Fruit fly (Drosophila melanogaster) whole organism, embryonic: ENCODE data around the gene CG31832.

ENCODE experiments used
- B-H2 ChIP-seq: fragments of 200-800 bp; sonication (Bioruptor generic); optimal IDR thresholded peaks from 2 replicates; lab custom pipeline; 2018; ENCODE audit warnings: missing biosample characterization, mild to moderate bottlenecking, missing genetic modification characterization
- CG1024 ChIP-seq: fragments of 200-800 bp; sonication (Bioruptor generic); IDR thresholded peaks from 2 replicates; pipeline ENCODE4 v1.3.6; 2022; ENCODE audit warnings: missing biosample characterization, missing genetic modification characterization
- CG10543 ChIP-seq: fragments of 200-800 bp; sonication (Bioruptor generic); optimal IDR thresholded peaks from 3 replicates; lab custom pipeline; 2017; ENCODE audit warnings: missing biosample characterization, mild to moderate bottlenecking, missing genetic modification characterization, moderate library complexity
- CG11247 ChIP-seq: fragments of 200-800 bp; sonication (Bioruptor generic); IDR thresholded peaks from 2 replicates; pipeline ENCODE4 v1.3.6; 2022; ENCODE audit warnings: missing biosample characterization, missing genetic modification characterization
- CG12155 ChIP-seq: fragments of 200-800 bp; sonication (Bioruptor generic); optimal IDR thresholded peaks from 3 replicates; lab custom pipeline; 2016; ENCODE audit warnings: missing biosample characterization, missing genetic modification characterization
- CG12391 ChIP-seq: fragments of 200-800 bp; sonication (Bioruptor generic); optimal IDR thresholded peaks from 3 replicates; lab custom pipeline; 2018; ENCODE audit warnings: missing biosample characterization, mild to moderate bottlenecking, missing genetic modification characterization, moderate library complexity
- CG14667 ChIP-seq: fragments of 200-800 bp; sonication (Bioruptor generic); IDR thresholded peaks from 2 replicates; pipeline ENCODE4 v1.3.6; 2022; ENCODE audit warnings: missing biosample characterization, missing genetic modification characterization
- CG15514 ChIP-seq: fragments of 200-800 bp; sonication (Bioruptor generic); optimal IDR thresholded peaks from 3 replicates; lab custom pipeline; 2017; ENCODE audit warnings: missing biosample characterization, missing genetic modification characterization, mild to moderate bottlenecking, moderate library complexity, missing genetic modification reagents
- CG16815 ChIP-seq: fragments of 200-800 bp; sonication (Bioruptor generic); optimal IDR thresholded peaks from 3 replicates; lab custom pipeline; 2017; ENCODE audit warnings: missing biosample characterization, mild to moderate bottlenecking, missing genetic modification characterization
- CG1832 ChIP-seq: fragments of 200-800 bp; sonication (Bioruptor generic); optimal IDR thresholded peaks from 2 replicates; lab custom pipeline; 2017; ENCODE audit warnings: missing biosample characterization, mild to moderate bottlenecking, missing genetic modification characterization, inconsistent platforms
- CG18619 ChIP-seq: fragments of 200-800 bp; sonication (Bioruptor generic); optimal IDR thresholded peaks from 3 replicates; lab custom pipeline; 2017; ENCODE audit warnings: missing biosample characterization, mild to moderate bottlenecking, missing genetic modification characterization
- CG2712 ChIP-seq: fragments of 200-800 bp; optimal IDR thresholded peaks from 3 replicates; lab custom pipeline; 2019; ENCODE audit warnings: missing biosample characterization, mild to moderate bottlenecking, missing genetic modification characterization, moderate library complexity
- CG3065 ChIP-seq: fragments of 200-800 bp; sonication (Bioruptor generic); optimal IDR thresholded peaks from 2 replicates; lab custom pipeline; 2016; ENCODE audit warnings: missing biosample characterization, missing genetic modification characterization
- CG34422 ChIP-seq: fragments of 200-800 bp; sonication (Bioruptor generic); IDR thresholded peaks from 3 replicates; pipeline ENCODE4 v1.3.6; 2022; ENCODE audit warnings: missing biosample characterization, missing genetic modification characterization
- CG3847 ChIP-seq: fragments of 200-800 bp; sonication (Bioruptor generic); IDR thresholded peaks from 2 replicates; pipeline ENCODE4 v1.3.6; 2022; ENCODE audit warnings: missing biosample characterization, missing genetic modification characterization
- CG4282 ChIP-seq: fragments of 200-800 bp; sonication (Bioruptor generic); optimal IDR thresholded peaks from 2 replicates; lab custom pipeline; 2016; ENCODE audit warnings: missing biosample characterization, missing genetic modification characterization
- CG4617 ChIP-seq: fragments of 200-800 bp; sonication (Bioruptor generic); optimal IDR thresholded peaks from 3 replicates; lab custom pipeline; 2016; ENCODE audit warnings: missing biosample characterization, missing genetic modification characterization, borderline replicate concordance
- CG6272 ChIP-seq: fragments of 200-800 bp; sonication (Bioruptor generic); IDR thresholded peaks from 2 replicates; pipeline ENCODE4 v1.3.6; 2022; ENCODE audit warnings: missing biosample characterization, missing genetic modification characterization
- CG6791 ChIP-seq: fragments of 200-800 bp; sonication (Bioruptor generic); IDR thresholded peaks from 3 replicates; pipeline ENCODE4 v1.3.6; 2022; ENCODE audit warnings: missing biosample characterization, missing genetic modification characterization; ENCODE audit not compliant: partially characterized antibody
- CG9437 ChIP-seq: fragments of 200-800 bp; sonication (Bioruptor generic); optimal IDR thresholded peaks from 2 replicates; lab custom pipeline; 2018; ENCODE audit warnings: missing biosample characterization, mild to moderate bottlenecking, missing genetic modification characterization
- CG9797 ChIP-seq: fragments of 200-800 bp; sonication (Bioruptor generic); optimal IDR thresholded peaks from 3 replicates; lab custom pipeline; 2018; ENCODE audit warnings: missing biosample characterization, mild to moderate bottlenecking, missing genetic modification characterization
- CoRest ChIP-seq: fragments of 200-800 bp; sonication (Bioruptor generic); optimal IDR thresholded peaks from 3 replicates; lab custom pipeline; 2018; ENCODE audit warnings: missing biosample characterization, mild to moderate bottlenecking, missing genetic modification characterization, moderate library complexity
- D19A ChIP-seq: fragments of 200-800 bp; optimal IDR thresholded peaks from 3 replicates; lab custom pipeline; 2019; ENCODE audit warnings: missing biosample characterization, mild to moderate bottlenecking, missing genetic modification characterization, moderate library complexity
- Elba2 ChIP-seq: fragments of 200-800 bp; sonication (Bioruptor generic); optimal IDR thresholded peaks from 3 replicates; lab custom pipeline; 2016; ENCODE audit warnings: missing biosample characterization, missing genetic modification characterization
- GATAe ChIP-seq: fragments of 200-800 bp; sonication (Bioruptor generic); conservative IDR thresholded peaks from 2 replicates; pipeline ENCODE4 v1.3.6; 2022; ENCODE audit warnings: missing biosample characterization, missing genetic modification characterization
- Gug ChIP-seq: fragments of 200-800 bp; sonication (Bioruptor generic); IDR thresholded peaks from 4 replicates; pipeline ENCODE4 v1.3.6; 2022; ENCODE audit warnings: missing biosample characterization, missing genetic modification characterization
- Hsf ChIP-seq: fragments of 200-800 bp; sonication (Bioruptor generic); optimal IDR thresholded peaks from 3 replicates; lab custom pipeline; 2016; ENCODE audit warnings: missing biosample characterization, missing genetic modification characterization
- Lim3 ChIP-seq: fragments of 200-800 bp; sonication (Bioruptor generic); IDR thresholded peaks from 2 replicates; pipeline ENCODE4 v1.3.6; 2022; ENCODE audit warnings: missing biosample characterization, missing genetic modification characterization
- MESR4 ChIP-seq: fragments of 200-800 bp; sonication (Bioruptor generic); optimal IDR thresholded peaks from 2 replicates; lab custom pipeline; 2018; ENCODE audit warnings: missing biosample characterization, mild to moderate bottlenecking, missing genetic modification characterization, moderate library complexity
- Meics ChIP-seq: fragments of 200-800 bp; sonication (Bioruptor generic); optimal IDR thresholded peaks from 2 replicates; lab custom pipeline; 2017; ENCODE audit warnings: missing biosample characterization, mild to moderate bottlenecking, missing genetic modification characterization
- Ptx1 ChIP-seq: fragments of 200-800 bp; sonication (Bioruptor generic); IDR thresholded peaks from 2 replicates; pipeline ENCODE4 v1.3.6; 2022; ENCODE audit warnings: missing biosample characterization, missing genetic modification characterization
- Sin3A ChIP-seq: fragments of >200 bp; optimal IDR thresholded peaks from 2 replicates; lab custom pipeline; 2018
- YL-1 ChIP-seq: fragments of 200-800 bp; sonication (Bioruptor generic); optimal IDR thresholded peaks from 3 replicates; lab custom pipeline; 2017; ENCODE audit warnings: missing biosample characterization, mild to moderate bottlenecking, missing genetic modification characterization
- chif ChIP-seq, 2 experiments: fragments of 200-800 bp; sonication (Bioruptor generic); optimal IDR thresholded peaks; 3 replicates each; lab custom pipeline; 2016; ENCODE audit warnings: missing biosample characterization in 2 of 2, missing genetic modification characterization in 2 of 2
- chinmo ChIP-seq: fragments of 200-800 bp; sonication (Bioruptor generic); IDR thresholded peaks from 4 replicates; pipeline ENCODE4 v1.3.6; 2022; ENCODE audit warnings: missing biosample characterization, missing genetic modification characterization; ENCODE audit not compliant: partially characterized antibody
- dati ChIP-seq: fragments of 200-800 bp; sonication (Bioruptor generic); IDR thresholded peaks from 2 replicates; pipeline ENCODE4 v1.3.6; 2022; ENCODE audit warnings: missing biosample characterization, missing genetic modification characterization
- dm ChIP-seq: fragments of 200-800 bp; sonication (Bioruptor generic); optimal IDR thresholded peaks from 3 replicates; lab custom pipeline; 2016; ENCODE audit warnings: missing biosample characterization, missing genetic modification characterization
- fu2 ChIP-seq: fragments of 200-800 bp; sonication (Bioruptor generic); optimal IDR thresholded peaks from 2 replicates; lab custom pipeline; 2016; ENCODE audit warnings: missing biosample characterization, missing genetic modification characterization
- gfzf ChIP-seq: fragments of 200-800 bp; sonication (Bioruptor generic); optimal IDR thresholded peaks from 2 replicates; lab custom pipeline; 2016; ENCODE audit warnings: missing biosample characterization, mild to moderate bottlenecking, missing genetic modification characterization, moderate library complexity
- grn ChIP-seq: fragments of 200-800 bp; sonication (Bioruptor generic); optimal IDR thresholded peaks from 3 replicates; lab custom pipeline; 2017; ENCODE audit warnings: missing biosample characterization, missing genetic modification characterization
- her ChIP-seq: fragments of 200-800 bp; sonication (Bioruptor generic); optimal IDR thresholded peaks from 2 replicates; lab custom pipeline; 2016; ENCODE audit warnings: missing biosample characterization, missing genetic modification characterization
- insv ChIP-seq, 2 experiments: fragments of 200-800 bp; sonication (Bioruptor generic); optimal IDR thresholded peaks; 3 replicates each; lab custom pipeline; 2016 to 2018; ENCODE audit warnings: missing biosample characterization in 2 of 2, missing genetic modification characterization in 2 of 2
- pros ChIP-seq: fragments of 200-800 bp; sonication (Bioruptor generic); optimal IDR thresholded peaks from 3 replicates; lab custom pipeline; 2019; ENCODE audit warnings: missing biosample characterization, mild to moderate bottlenecking, missing genetic modification characterization, moderate library complexity
- ranshi ChIP-seq: fragments of 200-800 bp; sonication (Bioruptor generic); IDR thresholded peaks from 2 replicates; pipeline ENCODE4 v1.3.6; 2022; ENCODE audit warnings: missing biosample characterization, missing genetic modification characterization
- scrt ChIP-seq: fragments of 200-800 bp; sonication (Bioruptor generic); optimal IDR thresholded peaks from 2 replicates; lab custom pipeline; 2018; ENCODE audit warnings: missing biosample characterization, mild to moderate bottlenecking, missing genetic modification characterization, moderate library complexity
- sens ChIP-seq: fragments of 200-800 bp; sonication (Bioruptor generic); peaks from one replicate; lab custom pipeline; 2016; ENCODE audit warnings: missing biosample characterization, missing genetic modification characterization
- sima ChIP-seq: fragments of 200-800 bp; sonication (Bioruptor generic); optimal IDR thresholded peaks from 2 replicates; lab custom pipeline; 2016; ENCODE audit warnings: missing biosample characterization, missing genetic modification characterization
- slp2 ChIP-seq: fragments of 200-800 bp; sonication (Bioruptor generic); optimal IDR thresholded peaks from 2 replicates; lab custom pipeline; 2016; ENCODE audit warnings: missing biosample characterization, missing genetic modification characterization
- zf30C ChIP-seq: fragments of 200-800 bp; sonication (Bioruptor generic); optimal IDR thresholded peaks from 3 replicates; lab custom pipeline; 2018; ENCODE audit warnings: missing biosample characterization, mild to moderate bottlenecking, missing genetic modification characterization

The CG31832 gene

dm6 chr2L:15043718-15044117 is 12.2 kb upstream of the CG31832 start:
- TF ChIP-seq insv (GFP tag; optimal IDR thresholded peaks at IDR 0.05; lab: Kevin White, UChicago) (peak in 1 of 2 experiments; percentile 89), CG11247 (GFP tag; lab: Robert Waterston, UW) (peak; percentile 49; the same call in 1 of the 2 replicates), chif (GFP tag; optimal IDR thresholded peaks at IDR 0.05; lab: Kevin White, UChicago) (no peak), Elba2 (GFP tag; lab: Kevin White, UChicago) (peak; percentile 99), pros (GFP tag; lab: Kevin White, UChicago) (peak; percentile 82), sens (GFP tag; lab: Kevin White, UChicago) (peak; percentile 39)
- TF ChIP-seq, all 482 proteins: peak for 5

- TF ChIP-seq CG12391 (tag; lab: Kevin White, UChicago) (no peak), CG4282 (GFP tag; lab: Kevin White, UChicago) (peak; percentile 21), fu2 (GFP tag; lab: Kevin White, UChicago) (no peak), scrt (GFP tag; lab: Kevin White, UChicago) (no peak), CG18619 (GFP tag; lab: Kevin White, UChicago) (peak; percentile 31), chinmo (GFP tag; lab: Robert Waterston, UW) (peak; percentile 73; the same call in 1 of the 4 replicates), dm (GFP tag; lab: Kevin White, UChicago) (no peak), grn (no peak), Lim3 (GFP tag; lab: Robert Waterston, UW) (no peak), CG3847 (GFP tag; lab: Robert Waterston, UW) (peak; percentile 79), CG16815 (GFP tag; lab: Kevin White, UChicago) (no peak), Hsf (GFP tag; lab: Kevin White, UChicago) (no peak), CG1024 (GFP tag; lab: Robert Waterston, UW) (0 out of 2 replicates have a peak, but pooled peaks have one; percentile 9), Ptx1 (GFP tag; lab: Robert Waterston, UW) (peak; percentile 52), Gug (GFP tag; lab: Robert Waterston, UW) (peak; percentile 42; the same call in 1 of the 4 replicates), slp2 (GFP tag; lab: Kevin White, UChicago) (no peak), zf30C (GFP tag; lab: Kevin White, UChicago) (no peak), CG34422 (GFP tag; lab: Robert Waterston, UW) (peak; percentile 79), CG9437 (GFP tag; lab: Kevin White, UChicago) (peak; percentile 21), her (GFP tag; lab: Kevin White, UChicago) (peak; percentile 15), CG2712 (tag; lab: Kevin White, UChicago) (no peak), sima (GFP tag; lab: Kevin White, UChicago) (no peak), CG6272 (GFP tag; lab: Robert Waterston, UW) (peak; percentile 55; the same call in 1 of the 2 replicates), CG14667 (GFP tag; lab: Robert Waterston, UW) (no peak), CG3065 (peak; percentile 1), gfzf (peak; percentile 11), GATAe (GFP tag; lab: Robert Waterston, UW) (no peak), Sin3A (peak; percentile 77), CG4617 (GFP tag; lab: Kevin White, UChicago) (peak; percentile 36), CG10543 (peak; percentile 9), ranshi (0 out of 2 replicates have a peak, but pooled peaks have one; percentile 47), YL-1 (GFP tag; lab: Kevin White, UChicago) (no peak), D19A (tag; lab: Kevin White, UChicago) (no peak), MESR4 (GFP tag; lab: Kevin White, UChicago) (peak; percentile 69), CG12155 (GFP tag; lab: Kevin White, UChicago) (peak; percentile 26), CG9797 (GFP tag; lab: Kevin White, UChicago) (no peak), CoRest (tag; lab: Kevin White, UChicago) (no peak), CG6791 (GFP tag; lab: Robert Waterston, UW) (peak; percentile 93), CG1832 (no peak), dati (GFP tag; lab: Robert Waterston, UW) (no peak), B-H2 (GFP tag; lab: Kevin White, UChicago) (peak; percentile 79), CG15514 (GFP tag; lab: Kevin White, UChicago) (peak; percentile 58), Meics (GFP tag; lab: Kevin White, UChicago) (no peak)
These were observed 7.8 kb upstream of the CG31832 start for dm6 chr2L:15039309-15039772.
